Worm (Caenorhabditis elegans): ENCODE measurements around the gene F11C1.7.

The F11C1.7 gene

DNA sequence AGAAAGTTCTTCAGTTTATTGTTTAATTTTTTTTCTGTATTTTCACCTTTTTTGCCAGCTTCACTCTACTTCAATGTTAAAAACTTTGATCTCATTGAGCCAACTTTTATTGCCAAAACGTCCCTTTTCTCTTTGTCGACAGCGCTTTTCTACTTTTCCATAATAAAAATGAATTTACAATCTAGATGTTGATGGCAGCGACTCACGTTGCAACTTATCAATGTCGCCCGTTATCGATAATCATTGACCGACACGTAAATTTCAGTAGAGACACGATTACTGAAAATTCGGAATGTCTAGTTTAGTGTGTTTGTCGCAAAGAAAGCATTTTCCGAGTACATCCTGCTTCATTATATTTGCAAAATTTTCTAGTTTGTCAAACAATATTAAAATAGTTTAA is 9.4 kb upstream of the F11C1.7 start:
- TF ChIP-seq elt-2 (tag; optimal IDR thresholded peaks at IDR 0.05) (peak; percentile 46), nhr-20 (tag; optimal IDR thresholded peaks at IDR 0.05) (peak; percentile 8), nhr-90 (tag; optimal IDR thresholded peaks at IDR 0.05; ENCODE audit: poor library complexity) (no peak)

DNA sequence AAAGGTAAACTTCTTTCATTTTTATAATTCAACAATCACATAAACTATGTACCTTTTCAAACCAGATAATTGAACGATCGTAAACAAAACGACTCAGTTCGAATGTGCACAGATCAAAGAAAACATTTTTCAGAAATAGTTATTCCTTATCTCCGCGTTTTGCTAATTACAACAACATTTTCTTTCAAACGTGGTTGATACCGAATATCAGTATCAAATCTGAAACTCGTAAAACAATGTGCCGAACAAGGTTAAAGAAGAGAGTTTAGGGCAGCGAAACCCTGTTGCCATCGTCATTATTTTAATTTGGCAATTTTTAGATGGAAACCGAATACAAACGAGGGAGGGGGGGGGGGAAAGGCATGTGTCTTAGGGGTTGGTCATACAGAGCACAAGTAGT is 7.8 kb upstream of the F11C1.7 start, which contains the start of gene scav-4:
Gene scav-4, plus strand, starts transcription at position 383 of the 400 bp plus-strand sequence.
- TF ChIP-seq efl-3 (GFP tag; optimal IDR thresholded peaks at IDR 0.05) (no peak), elt-2 (tag; optimal IDR thresholded peaks at IDR 0.05) (peak; percentile 62), aly-2 (tag; optimal IDR thresholded peaks at IDR 0.05) (no peak), nhr-20 (tag; optimal IDR thresholded peaks at IDR 0.05) (no peak), vab-15 (tag; optimal IDR thresholded peaks at IDR 0.05) (no peak), mdl-1 (tag; optimal IDR thresholded peaks at IDR 0.05) (no peak), mep-1 (tag; optimal IDR thresholded peaks at IDR 0.05) (no peak), nhr-84 (tag; optimal IDR thresholded peaks at IDR 0.05) (no peak)

DNA sequence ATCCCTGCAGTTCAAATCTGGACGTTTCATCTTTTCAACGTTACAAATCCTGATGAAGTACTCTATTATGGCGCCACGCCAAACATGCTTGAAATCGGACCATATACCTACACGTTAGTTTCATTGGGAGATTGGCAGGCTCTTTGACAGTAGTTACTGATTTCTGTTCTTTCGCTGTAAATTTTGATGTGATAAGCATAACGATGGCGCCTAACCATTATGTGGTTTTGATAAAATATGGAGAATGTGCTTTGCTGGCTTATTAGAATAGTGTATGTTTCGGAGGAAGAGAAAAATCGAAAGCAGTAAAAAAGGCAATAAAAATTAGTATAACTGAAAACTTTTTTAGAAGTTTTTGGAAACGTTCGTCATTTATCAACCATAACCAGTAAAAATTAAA is 6.4 kb upstream of the F11C1.7 start:
- TF ChIP-seq elt-2 (tag; optimal IDR thresholded peaks at IDR 0.05), result peak; percentile 11
- TF ChIP-seq elt-3 (tag; optimal IDR thresholded peaks at IDR 0.05), result no peak

DNA sequence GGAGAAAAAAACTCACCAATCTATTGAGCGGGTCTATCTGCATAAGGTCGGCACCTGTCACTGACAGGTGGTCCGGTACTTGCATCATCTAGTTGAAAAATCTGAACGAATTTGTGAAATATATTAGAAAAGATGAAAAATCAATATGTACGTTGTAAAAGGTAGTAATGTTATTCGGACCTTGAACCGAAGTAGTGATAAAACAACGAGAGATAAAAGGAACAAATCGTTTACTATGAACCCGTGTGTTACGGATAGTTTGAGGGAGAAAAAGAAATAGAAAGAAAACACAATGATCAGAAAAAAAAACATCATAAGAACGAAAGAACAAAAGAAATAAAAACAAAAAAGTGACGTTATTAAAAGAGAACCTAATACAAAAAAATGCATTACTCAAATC is 2.0 kb upstream of the F11C1.7 start, which contains the start of gene mff-1:
Gene mff-1, minus strand, starts transcription at position 101 of the 400 bp plus-strand sequence.
- TF ChIP-seq nhr-85 (tag) (peak; percentile 17), nhr-71 (tag; optimal IDR thresholded peaks at IDR 0.05) (peak; percentile 6), hlh-4 (tag; optimal IDR thresholded peaks at IDR 0.05) (no peak)

DNA sequence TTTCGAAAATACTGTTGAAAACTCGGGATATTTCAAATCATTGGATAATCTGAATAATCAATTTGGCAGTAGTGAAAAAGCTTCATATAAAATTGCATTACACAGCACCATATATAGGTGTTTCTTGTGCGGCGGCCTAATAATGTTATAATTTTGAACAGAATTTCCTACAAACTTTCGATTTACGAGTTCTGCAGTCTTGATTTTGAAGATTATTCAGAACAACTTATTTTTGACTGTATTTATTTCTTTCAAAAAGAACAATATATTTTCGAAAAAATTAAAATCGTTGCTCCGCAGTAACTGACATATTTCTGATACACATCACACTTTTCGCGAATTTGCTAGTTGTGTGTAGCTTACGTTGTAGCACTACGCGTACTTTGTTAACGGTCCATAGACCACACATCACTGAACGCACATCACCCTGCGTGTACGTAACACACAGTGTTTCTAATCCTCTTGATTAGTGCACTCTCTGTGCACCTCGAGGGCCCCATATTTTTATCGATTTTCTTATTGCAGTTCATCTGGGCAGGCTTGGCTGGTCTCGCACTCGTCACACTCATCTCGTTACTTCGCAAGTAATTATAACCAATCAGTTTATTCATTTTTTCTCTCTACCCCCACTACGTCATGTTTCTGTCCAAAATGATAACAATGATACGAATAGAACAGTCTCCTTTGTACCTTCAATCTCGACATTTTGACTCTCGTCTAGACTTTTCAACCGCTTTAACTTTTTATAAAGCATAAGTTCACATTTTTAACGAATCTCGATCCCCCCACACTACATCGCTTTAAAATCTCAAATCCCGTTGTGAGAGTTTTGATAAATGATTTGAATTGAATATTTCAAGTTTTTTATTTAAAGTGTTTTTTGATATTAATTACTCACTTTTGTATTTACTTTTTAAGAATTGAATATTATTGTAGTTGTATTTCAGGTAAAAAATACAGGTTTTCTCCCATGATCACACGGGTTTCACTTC is 1.7 kb downstream of the F11C1.7 start, which contains the start of the genes F11C1.1 and vwa-8:
Gene F11C1.1, minus strand, starts transcription at position 51 of the 992 bp plus-strand sequence.
Gene vwa-8, plus strand, starts transcription at position 942 of the 992 bp plus-strand sequence.
- TF ChIP-seq nhr-28 (tag; optimal IDR thresholded peaks at IDR 0.05) (no peak), elt-3 (tag; optimal IDR thresholded peaks at IDR 0.05) (peak in 1 of 6 experiments; percentile 25), nhr-20 (tag; optimal IDR thresholded peaks at IDR 0.05) (peak; percentile 83), isw-1 (GFP tag; IDR thresholded peaks at IDR 0.05) (no peak), ztf-4 (tag; optimal IDR thresholded peaks at IDR 0.05) (peak; percentile 23), blmp-1 (tag; optimal IDR thresholded peaks at IDR 0.05) (no peak), egl-27 (tag; optimal IDR thresholded peaks at IDR 0.05) (no peak), lsy-2 (tag; optimal IDR thresholded peaks at IDR 0.05) (peak in 1 of 2 experiments; percentile 27), nhr-85 (tag) (peak; percentile 84), vab-15 (tag; optimal IDR thresholded peaks at IDR 0.05) (no peak), C04F5.9 (tag; optimal IDR thresholded peaks at IDR 0.05) (no peak), unc-30 (tag; optimal IDR thresholded peaks at IDR 0.05) (no peak), lin-13 (GFP tag; optimal IDR thresholded peaks at IDR 0.05) (no peak), pqm-1 (tag; optimal IDR thresholded peaks at IDR 0.05) (no peak), sup-37 (GFP tag; optimal IDR thresholded peaks at IDR 0.05) (no peak), hpl-2 (GFP tag; optimal IDR thresholded peaks at IDR 0.05) (no peak), irx-1 (tag; optimal IDR thresholded peaks at IDR 0.05) (no peak), nhr-12 (tag; optimal IDR thresholded peaks at IDR 0.05) (no peak), ceh-88 (GFP tag; IDR thresholded peaks at IDR 0.05) (no peak), fkh-8 (tag; optimal IDR thresholded peaks at IDR 0.05) (no peak), snu-23 (GFP tag; optimal IDR thresholded peaks at IDR 0.05) (peak; percentile 80), ceh-82 (tag; optimal IDR thresholded peaks at IDR 0.05) (no peak), lin-35 (GFP tag; optimal IDR thresholded peaks at IDR 0.05) (peak in 1 of 2 experiments; percentile 33), C34B4.2 (tag; optimal IDR thresholded peaks at IDR 0.05) (no peak), jun-1 (tag; optimal IDR thresholded peaks at IDR 0.05) (no peak), mep-1 (tag; optimal IDR thresholded peaks at IDR 0.05) (no peak), unc-130 (tag; optimal IDR thresholded peaks at IDR 0.05) (no peak), ceh-8 (GFP tag; optimal IDR thresholded peaks at IDR 0.05) (no peak), nhr-19 (GFP tag; conservative IDR thresholded peaks at IDR 0.05) (peak; percentile 76), rnt-1 (tag; optimal IDR thresholded peaks at IDR 0.05) (peak; percentile 66), elt-2 (tag; optimal IDR thresholded peaks at IDR 0.05) (peak; percentile 33), sox-4 (tag; optimal IDR thresholded peaks at IDR 0.05) (no peak), efl-3 (GFP tag; optimal IDR thresholded peaks at IDR 0.05) (no peak), tlp-1 (tag; optimal IDR thresholded peaks at IDR 0.05) (no peak), fkh-10 (GFP tag; optimal IDR thresholded peaks at IDR 0.05) (no peak), mdl-1 (tag; optimal IDR thresholded peaks at IDR 0.05) (peak in 1 of 2 experiments; percentile 18)

Data from whole organism, L1 larva.